Fruit fly (Drosophila melanogaster) whole organism, prepupa: ENCODE data around the gene CG7840.

Experiments used
- CG10631 ChIP-seq: fragments of 200-800 bp; sonication (Bioruptor generic); optimal IDR thresholded peaks from 2 replicates; lab custom pipeline; 2016; ENCODE audit warnings: missing biosample characterization, missing genetic modification characterization
- CG6808 ChIP-seq: fragments of 200-800 bp; sonication (Bioruptor generic); optimal IDR thresholded peaks from 3 replicates; lab custom pipeline; 2017; ENCODE audit warnings: missing biosample characterization, missing genetic modification characterization, mild to moderate bottlenecking, moderate library complexity, missing genetic modification reagents
- Eip75B ChIP-seq: fragments of 200-800 bp; sonication (Bioruptor generic); optimal IDR thresholded peaks from 3 replicates; lab custom pipeline; 2016; ENCODE audit warnings: missing biosample characterization, missing genetic modification characterization
- Eip78C ChIP-seq: fragments of 200-800 bp; sonication (Bioruptor generic); peaks from one replicate; lab custom pipeline; 2016; ENCODE audit warnings: missing biosample characterization, missing genetic modification characterization
- Ets96B ChIP-seq: fragments of 200-800 bp; optimal IDR thresholded peaks from 2 replicates; lab custom pipeline; 2019; ENCODE audit warnings: missing biosample characterization, mild to moderate bottlenecking, missing genetic modification characterization, moderate library complexity
- OdsH ChIP-seq: fragments of 200-800 bp; sonication (Bioruptor generic); optimal IDR thresholded peaks from 3 replicates; lab custom pipeline; 2016; ENCODE audit warnings: missing biosample characterization, missing genetic modification characterization
- cyc ChIP-seq: fragments of 200-800 bp; sonication (Bioruptor generic); optimal IDR thresholded peaks from 3 replicates; lab custom pipeline; 2016; ENCODE audit warnings: missing biosample characterization, missing genetic modification characterization
- dsx ChIP-seq: fragments of 200-800 bp; optimal IDR thresholded peaks from 3 replicates; lab custom pipeline; 2019; ENCODE audit warnings: missing biosample characterization, mild to moderate bottlenecking, missing genetic modification characterization, moderate library complexity; ENCODE audit not compliant: poor library complexity, severe bottlenecking
- fd85E ChIP-seq: fragments of 200-800 bp; sonication (Bioruptor generic); optimal IDR thresholded peaks from 3 replicates; lab custom pipeline; 2016; ENCODE audit warnings: missing biosample characterization, missing genetic modification characterization
- salr ChIP-seq, 2 experiments: fragments of 200-800 bp; sonication (Bioruptor generic); optimal IDR thresholded peaks; 3 replicates each; lab custom pipeline; 2016 to 2018; ENCODE audit warnings: missing biosample characterization in 2 of 2, missing genetic modification characterization in 2 of 2, mild to moderate bottlenecking in 1 of 2
- svp ChIP-seq: fragments of 200-800 bp; sonication (Bioruptor generic); peaks from one replicate; lab custom pipeline; 2016; ENCODE audit warnings: missing biosample characterization, missing genetic modification characterization

- TF ChIP-seq CG10631 (no peak), CG6808 (GFP tag; lab: Kevin White, UChicago) (no peak), Eip75B (GFP tag; lab: Kevin White, UChicago) (no peak), Ets96B (tag; lab: Kevin White, UChicago) (no peak), fd85E (no peak), Eip78C (GFP tag; lab: Kevin White, UChicago) (no peak), OdsH (GFP tag; lab: Kevin White, UChicago) (no peak), svp (no peak), dsx (GFP tag; lab: Kevin White, UChicago) (no peak), salr (GFP tag; optimal IDR thresholded peaks at IDR 0.05; lab: Kevin White, UChicago) (no peak), cyc (GFP tag; lab: Kevin White, UChicago) (no peak)
These were observed 29.1 kb upstream of the CG7840 start for dm6 chr2L:8276287-8276686.
